Worm (Caenorhabditis elegans): Measurements from ENCODE around the gene ZC250.4.

Gene ZC250.4

ce11 chrV:5768292-5768695, 44.6 kb downstream of the ZC250.4 start (continued):
- TF ChIP-seq pax-3 (tag; optimal IDR thresholded peaks at IDR 0.05), result no peak
- no peak for TF ChIP-seq sup-37 (GFP tag; optimal IDR thresholded peaks at IDR 0.05)
- no peak for TF ChIP-seq unc-98 (GFP tag; IDR thresholded peaks at IDR 0.05)
- TF ChIP-seq elt-3 (tag; optimal IDR thresholded peaks at IDR 0.05), result peak in 5 of 6 experiments; percentile 72 to 92 (median 78)
- peak; percentile 92 for TF ChIP-seq nhr-71 (tag; optimal IDR thresholded peaks at IDR 0.05)
- TF ChIP-seq nhr-28 (tag; optimal IDR thresholded peaks at IDR 0.05), result no peak
- no peak for TF ChIP-seq lin-15B (tag; optimal IDR thresholded peaks at IDR 0.05)
- TF ChIP-seq ceh-63 (GFP tag; optimal IDR thresholded peaks at IDR 0.05), result no peak
- no peak for TF ChIP-seq egl-13 (tag; optimal IDR thresholded peaks at IDR 0.05)
- TF ChIP-seq elt-2 (tag; optimal IDR thresholded peaks at IDR 0.05), result peak; percentile 70
- no peak for TF ChIP-seq unc-30 (tag; optimal IDR thresholded peaks at IDR 0.05)
- peak; percentile 18 to 34 for TF ChIP-seq efl-1 (optimal IDR thresholded peaks at IDR 0.05)
- TF ChIP-seq efl-1 (GFP tag; optimal IDR thresholded peaks at IDR 0.05 in 1 of 2), result peak; percentile 1 to 84
- peak; percentile 84 for TF ChIP-seq blmp-1 (tag; optimal IDR thresholded peaks at IDR 0.05)
- no peak for TF ChIP-seq jun-1 (tag; optimal IDR thresholded peaks at IDR 0.05)
- TF ChIP-seq hlh-17 (GFP tag; optimal IDR thresholded peaks at IDR 0.05; ENCODE audit: borderline replicate concordance), result no peak
- peak; percentile 10 to 41 for TF ChIP-seq lin-35 (GFP tag; optimal IDR thresholded peaks at IDR 0.05)
- TF ChIP-seq pag-3 (tag; optimal IDR thresholded peaks at IDR 0.05; ENCODE audit: borderline replicate concordance, insufficient read depth), result no peak
- TF ChIP-seq ceh-88 (GFP tag; IDR thresholded peaks at IDR 0.05), result no peak
- TF ChIP-seq unc-62 (GFP tag; optimal IDR thresholded peaks at IDR 0.05), result no peak
- TF ChIP-seq snpc-4 (tag; optimal IDR thresholded peaks at IDR 0.05), result no peak
- no peak for TF ChIP-seq efl-3 (GFP tag; optimal IDR thresholded peaks at IDR 0.05)
- TF ChIP-seq nhr-20 (tag; optimal IDR thresholded peaks at IDR 0.05), result peak; percentile 93
- no peak for TF ChIP-seq C04F5.9 (tag; optimal IDR thresholded peaks at IDR 0.05)
- TF ChIP-seq grh-1 (GFP tag; IDR thresholded peaks at IDR 0.05), result peak; percentile 70
- peak; percentile 10 for TF ChIP-seq mep-1 (tag; optimal IDR thresholded peaks at IDR 0.05)
- no peak for TF ChIP-seq vab-15 (tag; optimal IDR thresholded peaks at IDR 0.05)
- TF ChIP-seq sptf-1 (tag; optimal IDR thresholded peaks at IDR 0.05), result no peak
- peak; percentile 49 for TF ChIP-seq rnt-1 (tag; optimal IDR thresholded peaks at IDR 0.05)
- TF ChIP-seq skn-1 (tag; optimal IDR thresholded peaks at IDR 0.05), result no peak
- no peak for TF ChIP-seq mef-2 (tag; optimal IDR thresholded peaks at IDR 0.05)
- TF ChIP-seq hlh-4 (tag; optimal IDR thresholded peaks at IDR 0.05), result no peak
- no peak for TF ChIP-seq nhr-237 (tag; optimal IDR thresholded peaks at IDR 0.05)
- TF ChIP-seq unc-130 (tag; optimal IDR thresholded peaks at IDR 0.05), result peak; percentile 25
- TF ChIP-seq nhr-12 (tag; optimal IDR thresholded peaks at IDR 0.05), result no peak
- TF ChIP-seq irx-1 (tag; optimal IDR thresholded peaks at IDR 0.05), result peak; percentile 5
- peak; percentile 3 for TF ChIP-seq ztf-4 (tag; optimal IDR thresholded peaks at IDR 0.05)
- no peak for TF ChIP-seq ets-5 (GFP tag; IDR thresholded peaks at IDR 0.05)
- TF ChIP-seq ceh-8 (GFP tag; optimal IDR thresholded peaks at IDR 0.05), result no peak
- TF ChIP-seq pqm-1 (tag; optimal IDR thresholded peaks at IDR 0.05), result no peak
- peak; percentile 57 for TF ChIP-seq nhr-47 (tag; optimal IDR thresholded peaks at IDR 0.05)
- TF ChIP-seq aly-2 (tag; optimal IDR thresholded peaks at IDR 0.05), result no peak
- TF ChIP-seq lir-3 (tag; optimal IDR thresholded peaks at IDR 0.05; ENCODE audit: poor library complexity), result no peak
- TF ChIP-seq nhr-90 (tag; optimal IDR thresholded peaks at IDR 0.05; ENCODE audit: poor library complexity), result peak; percentile 84
- TF ChIP-seq zip-4 (GFP tag; optimal IDR thresholded peaks at IDR 0.05), result no peak
- no peak for TF ChIP-seq aha-1 (tag; optimal IDR thresholded peaks at IDR 0.05)
- no peak for TF ChIP-seq ama-1 (optimal IDR thresholded peaks at IDR 0.05)
- TF ChIP-seq nhr-19 (GFP tag; conservative IDR thresholded peaks at IDR 0.05), result peak; percentile 88
- no peak for TF ChIP-seq ces-1 (GFP tag; optimal IDR thresholded peaks at IDR 0.05)
- no peak for TF ChIP-seq sox-4 (tag; optimal IDR thresholded peaks at IDR 0.05)
- TF ChIP-seq ceh-82 (tag; optimal IDR thresholded peaks at IDR 0.05), result no peak
- TF ChIP-seq alr-1 (tag; optimal IDR thresholded peaks at IDR 0.05; ENCODE audit: borderline replicate concordance), result no peak
- no peak for TF ChIP-seq dsc-1 (tag; optimal IDR thresholded peaks at IDR 0.05)
